Worm (Caenorhabditis elegans): ENCODE measurements around the gene ddl-1.

ddl-1 gene

ce11 chrII:5648272-5648671 lies at the start of gene ddl-1:
Gene ddl-1 (minus strand): TSS chrII:5648372.
- TF ChIP-seq W03F9.2 (tag; optimal IDR thresholded peaks at IDR 0.05) (no peak), him-1 (tag; optimal IDR thresholded peaks at IDR 0.05) (no peak), dao-5 (tag; optimal IDR thresholded peaks at IDR 0.05) (no peak)

- TF ChIP-seq him-1 (tag; optimal IDR thresholded peaks at IDR 0.05) (no peak), W03F9.2 (tag; optimal IDR thresholded peaks at IDR 0.05) (no peak), dao-5 (tag; optimal IDR thresholded peaks at IDR 0.05) (no peak)
Measured at ce11 chrII:5697338-5697737, 49.2 kb upstream of the ddl-1 start.

ce11 chrII:5696218-5696617 lies 48.0 kb upstream of the ddl-1 start:
- TF ChIP-seq dao-5 (tag; optimal IDR thresholded peaks at IDR 0.05) = no peak
- TF ChIP-seq W03F9.2 (tag; optimal IDR thresholded peaks at IDR 0.05) = no peak
- TF ChIP-seq him-1 (tag; optimal IDR thresholded peaks at IDR 0.05) = no peak

ce11 chrII:5694798-5695197 lies 46.6 kb upstream of the ddl-1 start, which contains the start of gene C25H3.14:
Gene C25H3.14 (plus strand): TSS chrII:5695098.
- TF ChIP-seq W03F9.2 (tag; optimal IDR thresholded peaks at IDR 0.05) = no peak
- TF ChIP-seq him-1 (tag; optimal IDR thresholded peaks at IDR 0.05) = no peak
- TF ChIP-seq dao-5 (tag; optimal IDR thresholded peaks at IDR 0.05) = no peak

ce11 chrII:5693893-5694292 lies 45.7 kb upstream of the ddl-1 start, which contains the start of gene C25H3.3:
Gene C25H3.3 (plus strand): TSS chrII:5694193.
- no peak for TF ChIP-seq dao-5 (tag; optimal IDR thresholded peaks at IDR 0.05)
- no peak for TF ChIP-seq him-1 (tag; optimal IDR thresholded peaks at IDR 0.05)

ce11 chrII:5691216-5691771 lies 43.1 kb upstream of the ddl-1 start, which contains the start of the genes ndub-5 and eif-2D:
Gene ndub-5 (minus strand): TSS chrII:5691353.
Gene eif-2D (plus strand): TSS chrII:5691721.
- TF ChIP-seq dao-5 (tag; optimal IDR thresholded peaks at IDR 0.05) (no peak), W03F9.2 (tag; optimal IDR thresholded peaks at IDR 0.05) (no peak), him-1 (tag; optimal IDR thresholded peaks at IDR 0.05) (no peak)

ce11 chrII:5688959-5689358 lies 40.8 kb upstream of the ddl-1 start, which contains the start of gene C25H3.11:
Gene C25H3.11 (minus strand): TSS chrII:5689040.
- TF ChIP-seq him-1 (tag; optimal IDR thresholded peaks at IDR 0.05) (no peak), dao-5 (tag; optimal IDR thresholded peaks at IDR 0.05) (no peak)

ce11 chrII:5680703-5681102 lies 32.5 kb upstream of the ddl-1 start, which contains the start of gene flp-27:
Gene flp-27 (plus strand): TSS chrII:5681003.
- TF ChIP-seq dao-5 (tag; optimal IDR thresholded peaks at IDR 0.05) (no peak), W03F9.2 (tag; optimal IDR thresholded peaks at IDR 0.05) (no peak), him-1 (tag; optimal IDR thresholded peaks at IDR 0.05) (no peak)

- TF ChIP-seq W03F9.2 (tag; optimal IDR thresholded peaks at IDR 0.05) = no peak
- no peak for TF ChIP-seq dao-5 (tag; optimal IDR thresholded peaks at IDR 0.05)
- TF ChIP-seq him-1 (tag; optimal IDR thresholded peaks at IDR 0.05) = no peak
Measured at ce11 chrII:5669580-5669979, 21.4 kb upstream of the ddl-1 start, which contains the start of gene C25H3.17. Gene C25H3.17 (minus strand): TSS chrII:5669680.

- TF ChIP-seq dao-5 (tag; optimal IDR thresholded peaks at IDR 0.05) (no peak), him-1 (tag; optimal IDR thresholded peaks at IDR 0.05) (no peak), W03F9.2 (tag; optimal IDR thresholded peaks at IDR 0.05) (no peak)
Measured at ce11 chrII:5668830-5669229, 20.7 kb upstream of the ddl-1 start, which contains the start of gene C25H3.7. Gene C25H3.7 (minus strand): TSS chrII:5668930.

- TF ChIP-seq dao-5 (tag; optimal IDR thresholded peaks at IDR 0.05) (no peak), W03F9.2 (tag; optimal IDR thresholded peaks at IDR 0.05) (no peak), him-1 (tag; optimal IDR thresholded peaks at IDR 0.05) (no peak)
Measured at ce11 chrII:5667540-5667939, 19.4 kb upstream of the ddl-1 start.

ce11 chrII:5665991-5666390 lies 17.8 kb upstream of the ddl-1 start, which contains the start of gene C25H3.16:
Gene C25H3.16 (plus strand): TSS chrII:5666291.
- TF ChIP-seq him-1 (tag; optimal IDR thresholded peaks at IDR 0.05) = no peak
- TF ChIP-seq dao-5 (tag; optimal IDR thresholded peaks at IDR 0.05) = no peak
- no peak for TF ChIP-seq W03F9.2 (tag; optimal IDR thresholded peaks at IDR 0.05)

- TF ChIP-seq him-1 (tag; optimal IDR thresholded peaks at IDR 0.05) = no peak
- TF ChIP-seq dao-5 (tag; optimal IDR thresholded peaks at IDR 0.05) = no peak
- no peak for TF ChIP-seq W03F9.2 (tag; optimal IDR thresholded peaks at IDR 0.05)
Measured at ce11 chrII:5665029-5665428, 16.9 kb upstream of the ddl-1 start, which contains the start of gene C25H3.15. Gene C25H3.15 (plus strand): TSS chrII:5665329.

- TF ChIP-seq him-1 (tag; optimal IDR thresholded peaks at IDR 0.05) (no peak), dao-5 (tag; optimal IDR thresholded peaks at IDR 0.05) (no peak), W03F9.2 (tag; optimal IDR thresholded peaks at IDR 0.05) (no peak)
Measured at ce11 chrII:5663180-5663791, 15.1 kb upstream of the ddl-1 start.

Measured in whole organism, L4/young adult.